Fruit fly (Drosophila melanogaster) whole organism, embryonic: ENCODE data around the gene CG7739.
A peak's percentile ranks its signal among the peaks of the same experiment; 100 is the strongest.

Experiments used
- Asciz ChIP-seq: fragments of 200-800 bp; sonication (Bioruptor generic); optimal IDR thresholded peaks from 2 replicates; lab custom pipeline; 2017; ENCODE audit warnings: missing biosample characterization, mild to moderate bottlenecking, missing genetic modification characterization, missing genetic modification reagents
- Atf-2 ChIP-seq: fragments of 200-800 bp; sonication (Bioruptor generic); optimal IDR thresholded peaks from 2 replicates; lab custom pipeline; 2016; ENCODE audit warnings: missing biosample characterization, missing genetic modification characterization
- B-H1 ChIP-seq: fragments of 200-800 bp; sonication (Bioruptor generic); IDR thresholded peaks from 3 replicates; pipeline ENCODE4 v1.3.6; 2022; ENCODE audit warnings: missing biosample characterization, missing genetic modification characterization
- C15 ChIP-seq: fragments of 200-800 bp; sonication (Bioruptor generic); IDR thresholded peaks from 3 replicates; pipeline ENCODE4 v1.3.6; 2022; ENCODE audit warnings: missing biosample characterization, missing genetic modification characterization
- CG10267 ChIP-seq: fragments of 200-800 bp; sonication (Bioruptor generic); optimal IDR thresholded peaks from 2 replicates; lab custom pipeline; 2018; ENCODE audit warnings: missing biosample characterization, mild to moderate bottlenecking, missing genetic modification characterization, moderate library complexity
- CG10321 ChIP-seq: fragments of 200-800 bp; sonication (Bioruptor generic); IDR thresholded peaks from 2 replicates; pipeline ENCODE4 v1.3.6; 2022; ENCODE audit warnings: missing biosample characterization, missing genetic modification characterization
- CG11504 ChIP-seq: fragments of 200-800 bp; sonication (Bioruptor generic); optimal IDR thresholded peaks from 3 replicates; lab custom pipeline; 2019; ENCODE audit warnings: missing biosample characterization, mild to moderate bottlenecking, missing genetic modification characterization, moderate library complexity
- CG13123 ChIP-seq: fragments of 200-800 bp; sonication (Bioruptor generic); optimal IDR thresholded peaks from 2 replicates; lab custom pipeline; 2016; ENCODE audit warnings: missing biosample characterization, missing genetic modification characterization
- CG14014 ChIP-seq: fragments of 200-800 bp; sonication (Bioruptor generic); IDR thresholded peaks from 2 replicates; pipeline ENCODE4 v1.3.6; 2022; ENCODE audit warnings: missing biosample characterization, missing genetic modification characterization
- CG15696 ChIP-seq: fragments of 200-800 bp; sonication (Bioruptor generic); optimal IDR thresholded peaks from 2 replicates; lab custom pipeline; 2019; ENCODE audit warnings: missing biosample characterization, mild to moderate bottlenecking, missing genetic modification characterization, moderate library complexity
- CG17186 ChIP-seq: fragments of 200-800 bp; sonication (Bioruptor generic); optimal IDR thresholded peaks from 3 replicates; lab custom pipeline; 2017; ENCODE audit warnings: missing biosample characterization, missing genetic modification reagents, missing genetic modification characterization
- CG3065 ChIP-seq: fragments of 200-800 bp; sonication (Bioruptor generic); optimal IDR thresholded peaks from 2 replicates; lab custom pipeline; 2016; ENCODE audit warnings: missing biosample characterization, missing genetic modification characterization
- CG4328 ChIP-seq: fragments of 200-800 bp; sonication (Bioruptor generic); optimal IDR thresholded peaks from 3 replicates; lab custom pipeline; 2017; ENCODE audit warnings: missing biosample characterization, missing genetic modification reagents, missing genetic modification characterization
- CG6654 ChIP-seq: fragments of 200-800 bp; sonication (Bioruptor generic); optimal IDR thresholded peaks from 2 replicates; lab custom pipeline; 2017; ENCODE audit warnings: missing biosample characterization, mild to moderate bottlenecking, missing genetic modification characterization
- CG7745 ChIP-seq: fragments of 200-800 bp; sonication (Bioruptor generic); optimal IDR thresholded peaks from 2 replicates; lab custom pipeline; 2018; ENCODE audit warnings: missing biosample characterization, mild to moderate bottlenecking, missing genetic modification characterization, moderate library complexity
- CG8281 ChIP-seq: fragments of 200-800 bp; sonication (Bioruptor generic); optimal IDR thresholded peaks from 2 replicates; lab custom pipeline; 2018; ENCODE audit warnings: missing biosample characterization, mild to moderate bottlenecking, missing genetic modification characterization, moderate library complexity
- CG9817 ChIP-seq: fragments of 200-800 bp; sonication (Bioruptor generic); optimal IDR thresholded peaks from 2 replicates; lab custom pipeline; 2018; ENCODE audit warnings: missing biosample characterization, mild to moderate bottlenecking, missing genetic modification characterization, moderate library complexity
- CkIIα-i1 ChIP-seq: fragments of 200-800 bp; sonication (Bioruptor generic); IDR thresholded peaks from 2 replicates; pipeline ENCODE4 v1.3.6; 2022; ENCODE audit warnings: missing biosample characterization, missing genetic modification characterization
- Drgx ChIP-seq: fragments of 200-800 bp; sonication (Bioruptor generic); IDR thresholded peaks from 2 replicates; pipeline ENCODE4 v1.3.6; 2022; ENCODE audit warnings: missing biosample characterization, missing genetic modification characterization
- ERR ChIP-seq: fragments of 200-800 bp; sonication (Bioruptor generic); optimal IDR thresholded peaks from 2 replicates; lab custom pipeline; 2016; ENCODE audit warnings: missing biosample characterization, missing genetic modification characterization
- Elba2 ChIP-seq: fragments of 200-800 bp; sonication (Bioruptor generic); optimal IDR thresholded peaks from 3 replicates; lab custom pipeline; 2016; ENCODE audit warnings: missing biosample characterization, missing genetic modification characterization
- Fer3 ChIP-seq: fragments of 200-800 bp; sonication (Bioruptor generic); optimal IDR thresholded peaks from 2 replicates; lab custom pipeline; 2018; ENCODE audit warnings: missing biosample characterization, mild to moderate bottlenecking, missing genetic modification characterization, moderate library complexity
- GATAe ChIP-seq: fragments of 200-800 bp; sonication (Bioruptor generic); conservative IDR thresholded peaks from 2 replicates; pipeline ENCODE4 v1.3.6; 2022; ENCODE audit warnings: missing biosample characterization, missing genetic modification characterization
- H15 ChIP-seq: fragments of 200-800 bp; sonication (Bioruptor generic); IDR thresholded peaks from 3 replicates; pipeline ENCODE4 v1.3.6; 2022; ENCODE audit warnings: missing biosample characterization, missing genetic modification characterization
- Kr ChIP-seq: fragments of 200-800 bp; sonication (Bioruptor generic); optimal IDR thresholded peaks from 2 replicates; lab custom pipeline; 2017; ENCODE audit warnings: missing biosample characterization, mild to moderate bottlenecking, missing genetic modification characterization
- Med ChIP-seq: fragments of 200-800 bp; sonication (Bioruptor generic); peaks from one replicate; lab custom pipeline; 2016; ENCODE audit warnings: missing biosample characterization, missing genetic modification characterization, mild to moderate bottlenecking, inconsistent platforms, moderate library complexity
- Nf-YB ChIP-seq: fragments of 200-800 bp; sonication (Bioruptor generic); optimal IDR thresholded peaks from 3 replicates; lab custom pipeline; 2019; ENCODE audit warnings: missing biosample characterization, mild to moderate bottlenecking, missing genetic modification characterization, moderate library complexity
- PHDP ChIP-seq: fragments of 200-800 bp; sonication (Bioruptor generic); optimal IDR thresholded peaks from 3 replicates; lab custom pipeline; 2018; ENCODE audit warnings: missing biosample characterization, mild to moderate bottlenecking, missing genetic modification characterization, moderate library complexity
- Spps ChIP-seq: fragments of 200-800 bp; sonication (Bioruptor generic); optimal IDR thresholded peaks from 2 replicates; lab custom pipeline; 2018; ENCODE audit warnings: missing biosample characterization, mild to moderate bottlenecking, missing genetic modification characterization
- ara ChIP-seq: fragments of 200-800 bp; sonication (Bioruptor generic); IDR thresholded peaks from 2 replicates; pipeline ENCODE4 v1.3.6; 2022; ENCODE audit warnings: missing biosample characterization, missing genetic modification characterization
- ato ChIP-seq: fragments of 200-800 bp; sonication (Bioruptor generic); IDR thresholded peaks from 2 replicates; pipeline ENCODE4 v1.3.6; 2022; ENCODE audit warnings: missing biosample characterization, missing genetic modification characterization; ENCODE audit not compliant: partially characterized antibody
- bsh ChIP-seq, 2 experiments: fragments of 200-800 bp; sonication (Bioruptor generic); optimal IDR thresholded peaks; 2 replicates each; lab custom pipeline; 2017 to 2018; ENCODE audit warnings: mild to moderate bottlenecking in 2 of 2, missing biosample characterization in 2 of 2, missing genetic modification characterization in 2 of 2, moderate library complexity in 1 of 2
- dmrt11E ChIP-seq: fragments of 200-800 bp; sonication (Bioruptor generic); optimal IDR thresholded peaks from 3 replicates; lab custom pipeline; 2018; ENCODE audit warnings: missing biosample characterization, mild to moderate bottlenecking, missing genetic modification characterization, moderate library complexity
- exex ChIP-seq: fragments of 200-800 bp; sonication (Bioruptor generic); optimal IDR thresholded peaks from 4 replicates; lab custom pipeline; 2018; ENCODE audit warnings: missing biosample characterization, mild to moderate bottlenecking, missing genetic modification characterization, moderate library complexity
- grn ChIP-seq: fragments of 200-800 bp; sonication (Bioruptor generic); optimal IDR thresholded peaks from 3 replicates; lab custom pipeline; 2017; ENCODE audit warnings: missing biosample characterization, missing genetic modification characterization
- gro ChIP-seq: fragments of 200-800 bp; sonication (Bioruptor generic); optimal IDR thresholded peaks from 2 replicates; lab custom pipeline; 2016; ENCODE audit warnings: missing biosample characterization, missing genetic modification characterization
- kni ChIP-seq: fragments of 200-800 bp; sonication (Bioruptor generic); optimal IDR thresholded peaks from 3 replicates; lab custom pipeline; 2017; ENCODE audit warnings: mild to moderate bottlenecking, missing biosample characterization, missing genetic modification reagents, missing genetic modification characterization
- lola ChIP-seq, 3 experiments: fragments of >200 bp in 2 of 3; fragments of 200-800 bp in 1 of 3; sonication (Bioruptor generic) in 1 of 3; optimal IDR thresholded peaks; 2 replicates each; lab custom pipeline; 2017 to 2019; ENCODE audit warnings: missing biosample characterization in 3 of 3, missing genetic modification characterization in 3 of 3, mild to moderate bottlenecking in 1 of 3, moderate library complexity in 1 of 3
- maf-S ChIP-seq: fragments of 200-800 bp; sonication (Bioruptor generic); optimal IDR thresholded peaks from 2 replicates; lab custom pipeline; 2016; ENCODE audit warnings: missing biosample characterization, missing genetic modification characterization
- nom ChIP-seq: fragments of 200-800 bp; sonication (Bioruptor generic); optimal IDR thresholded peaks from 2 replicates; lab custom pipeline; 2017; ENCODE audit warnings: missing biosample characterization, missing genetic modification characterization, mild to moderate bottlenecking, moderate library complexity, missing genetic modification reagents
- pzg ChIP-seq: fragments of 200-800 bp; sonication (Bioruptor generic); optimal IDR thresholded peaks from 3 replicates; lab custom pipeline; 2018; ENCODE audit warnings: missing biosample characterization, mild to moderate bottlenecking, missing genetic modification characterization, moderate library complexity
- sens ChIP-seq: fragments of 200-800 bp; sonication (Bioruptor generic); peaks from one replicate; lab custom pipeline; 2016; ENCODE audit warnings: missing biosample characterization, missing genetic modification characterization

CG7739 gene

dm6 chr3L:15563058-15563850, at the start of gene CG7739, which contains the start of gene SCCRO (continued):
- TF ChIP-seq maf-S (GFP tag; lab: Kevin White, UChicago) (no peak), Atf-2 (no peak), CG10321 (no peak), Fer3 (peak; percentile 77), CG6654 (GFP tag; lab: Kevin White, UChicago) (no peak), Med (peak; percentile 92), CG14014 (GFP tag; lab: Robert Waterston, UW) (peak; percentile 76; the same call in 1 of the 2 replicates), CG8281 (tag; lab: Kevin White, UChicago) (no peak), ara (GFP tag; lab: Robert Waterston, UW) (no peak), Kr (no peak), lola (GFP tag; optimal IDR thresholded peaks at IDR 0.05; lab: Kevin White, UChicago) (peak in 1 of 3 experiments; percentile 45), Drgx (GFP tag; lab: Robert Waterston, UW) (peak; percentile 68), CG9817 (tag; lab: Kevin White, UChicago) (peak; percentile 71), Asciz (GFP tag; lab: Kevin White, UChicago) (no peak), dmrt11E (tag; lab: Kevin White, UChicago) (peak; percentile 50), CkIIα-i1 (no peak), Elba2 (GFP tag; lab: Kevin White, UChicago) (peak; percentile 89), CG4328 (GFP tag; lab: Kevin White, UChicago) (peak; percentile 0), CG11504 (no peak), CG15696 (tag; lab: Kevin White, UChicago) (peak; percentile 43), C15 (no peak), PHDP (tag; lab: Kevin White, UChicago) (peak; percentile 64), ERR (no peak), sens (GFP tag; lab: Kevin White, UChicago) (peak; percentile 58), kni (GFP tag; lab: Kevin White, UChicago) (no peak), Spps (tag; lab: Kevin White, UChicago) (no peak), nom (GFP tag; lab: Kevin White, UChicago) (no peak), grn (GFP tag; lab: Kevin White, UChicago) (no peak), CG7745 (tag; lab: Kevin White, UChicago) (no peak), pzg (GFP tag; lab: Kevin White, UChicago) (peak; percentile 36), exex (peak; percentile 25), CG3065 (GFP tag; lab: Kevin White, UChicago) (no peak), gro (peak; percentile 2), ato (GFP tag; lab: Robert Waterston, UW) (no peak), CG10267 (tag; lab: Kevin White, UChicago) (peak; percentile 86), bsh (GFP tag; optimal IDR thresholded peaks at IDR 0.05; lab: Kevin White, UChicago) (peak in 1 of 2 experiments; percentile 67), GATAe (0 out of 2 replicates have a peak, but pooled peaks have one; percentile 10), CG17186 (GFP tag; lab: Kevin White, UChicago) (no peak), Nf-YB (peak; percentile 27), CG13123 (GFP tag; lab: Kevin White, UChicago) (no peak), B-H1 (GFP tag; lab: Robert Waterston, UW) (peak; percentile 51; the same call in 1 of the 3 replicates), H15 (GFP tag; lab: Robert Waterston, UW) (no peak)
